Worm (Caenorhabditis elegans) whole organism, late embryonic: ENCODE data around the gene nhr-6.

Experiments used
- C08G9.2 ChIP-seq: sonication (generic microtip); optimal IDR thresholded peaks from 2 replicates; lab custom pipeline; 2016; ENCODE audit warnings: mild to moderate bottlenecking, missing genetic modification characterization, moderate library complexity, missing compliant biosample characterization
- C38D4.7 ChIP-seq: fragments of 200-800 bp; sonication (Bioruptor generic); optimal IDR thresholded peaks from 2 replicates; lab custom pipeline; 2018; ENCODE audit warnings: mild to moderate bottlenecking, missing genetic modification characterization, moderate library complexity, missing compliant biosample characterization
- K09A11.1 ChIP-seq: sonication (generic microtip); optimal IDR thresholded peaks from 2 replicates; lab custom pipeline; 2017; ENCODE audit warnings: antibody characterized with exemption, mild to moderate bottlenecking, missing genetic modification characterization, missing compliant biosample characterization; ENCODE audit not compliant: insufficient read depth
- ahr-1 ChIP-seq: sonication (generic microtip); optimal IDR thresholded peaks from 2 replicates; lab custom pipeline; 2016; ENCODE audit warnings: missing genetic modification characterization, missing compliant biosample characterization
- ceh-2 ChIP-seq: sonication (generic microtip); optimal IDR thresholded peaks from 2 replicates; lab custom pipeline; 2016; ENCODE audit warnings: missing genotype, missing genetic modification characterization, missing compliant biosample characterization
- ceh-22 ChIP-seq: sonication (generic microtip); optimal IDR thresholded peaks from 2 replicates; lab custom pipeline; 2017; ENCODE audit warnings: missing biosample characterization, missing genetic modification characterization
- ceh-31 ChIP-seq: sonication (generic microtip); optimal IDR thresholded peaks from 2 replicates; lab custom pipeline; 2016; ENCODE audit warnings: missing genetic modification characterization, missing compliant biosample characterization
- ceh-34 ChIP-seq: sonication (generic microtip); optimal IDR thresholded peaks from 2 replicates; lab custom pipeline; 2016; ENCODE audit warnings: mild to moderate bottlenecking, missing genetic modification characterization, missing compliant biosample characterization
- ceh-48 ChIP-seq: sonication (generic microtip); optimal IDR thresholded peaks from 2 replicates; lab custom pipeline; 2016; ENCODE audit warnings: missing genetic modification characterization, inconsistent platforms, missing compliant biosample characterization
- ceh-6 ChIP-seq: fragments of 200-800 bp; sonication (Bioruptor generic); optimal IDR thresholded peaks from 2 replicates; lab custom pipeline; 2018; ENCODE audit warnings: mild to moderate bottlenecking, missing genetic modification characterization, missing compliant biosample characterization
- ceh-9 ChIP-seq: sonication (generic microtip); optimal IDR thresholded peaks from 2 replicates; lab custom pipeline; 2016; ENCODE audit warnings: mild to moderate bottlenecking, missing genetic modification characterization, inconsistent platforms, missing compliant biosample characterization
- dmd-4 ChIP-seq: sonication (generic microtip); optimal IDR thresholded peaks from 2 replicates; lab custom pipeline; 2016; ENCODE audit warnings: borderline replicate concordance, missing genetic modification characterization, missing compliant biosample characterization
- dve-1 ChIP-seq: sonication (generic microtip); optimal IDR thresholded peaks from 2 replicates; lab custom pipeline; 2017; ENCODE audit warnings: antibody characterized with exemption, mild to moderate bottlenecking, missing genetic modification characterization, missing compliant biosample characterization
- elt-2 ChIP-seq: sonication (generic microtip); optimal IDR thresholded peaks from 2 replicates; lab custom pipeline; 2016; ENCODE audit warnings: missing genetic modification reagents, missing genetic modification characterization, missing compliant biosample characterization
- ets-4 ChIP-seq: sonication (generic microtip); optimal IDR thresholded peaks from 2 replicates; lab custom pipeline; 2016; ENCODE audit warnings: missing genetic modification characterization, missing compliant biosample characterization
- fax-1 ChIP-seq: sonication (generic microtip); optimal IDR thresholded peaks from 2 replicates; lab custom pipeline; 2016; ENCODE audit warnings: missing genotype, missing genetic modification characterization, missing compliant biosample characterization
- fkh-10 ChIP-seq: fragments of 150-350 bp; optimal IDR thresholded peaks from 2 replicates; lab custom pipeline; 2014; ENCODE audit warnings: missing biosample characterization, missing genetic modification reagents, missing genetic modification characterization
- hlh-15 ChIP-seq: sonication (generic microtip); optimal IDR thresholded peaks from 2 replicates; lab custom pipeline; 2016; ENCODE audit warnings: missing genetic modification characterization, missing compliant biosample characterization
- hlh-30 ChIP-seq: sonication (generic microtip); optimal IDR thresholded peaks from 2 replicates; lab custom pipeline; 2017; ENCODE audit warnings: antibody characterized with exemption, missing genetic modification characterization, missing compliant biosample characterization; ENCODE audit not compliant: insufficient read depth
- hlh-8 ChIP-seq: sonication (generic microtip); optimal IDR thresholded peaks from 2 replicates; lab custom pipeline; 2016; ENCODE audit warnings: missing genotype, missing genetic modification characterization, missing compliant biosample characterization
- nfya-1 ChIP-seq: sonication (generic microtip); optimal IDR thresholded peaks from 2 replicates; lab custom pipeline; 2017; ENCODE audit warnings: missing genetic modification characterization, mild to moderate bottlenecking, missing compliant biosample characterization, antibody characterized with exemption, moderate library complexity
- nhr-232 ChIP-seq: sonication (generic microtip); optimal IDR thresholded peaks from 2 replicates; lab custom pipeline; 2016; ENCODE audit warnings: missing genetic modification characterization, missing compliant biosample characterization
- npax-4 ChIP-seq: sonication (generic microtip); optimal IDR thresholded peaks from 2 replicates; lab custom pipeline; 2016; ENCODE audit warnings: missing genetic modification characterization, missing compliant biosample characterization
- odd-2 ChIP-seq: sonication (generic microtip); optimal IDR thresholded peaks from 2 replicates; lab custom pipeline; 2017; ENCODE audit warnings: antibody characterized with exemption, mild to moderate bottlenecking, missing genetic modification characterization, missing compliant biosample characterization
- pat-9 ChIP-seq: fragments of 200-800 bp; sonication (Bioruptor generic); optimal IDR thresholded peaks from 2 replicates; lab custom pipeline; 2018; ENCODE audit warnings: mild to moderate bottlenecking, missing genetic modification characterization, moderate library complexity, missing compliant biosample characterization
- pros-1 ChIP-seq: fragments of 150-350 bp; optimal IDR thresholded peaks from 2 replicates; lab custom pipeline; 2014; ENCODE audit warnings: missing biosample characterization, missing genetic modification reagents, missing genetic modification characterization
- ref-2 ChIP-seq: sonication (generic microtip); optimal IDR thresholded peaks from 2 replicates; lab custom pipeline; 2016; ENCODE audit warnings: missing genetic modification characterization, missing compliant biosample characterization
- sdc-2 ChIP-seq: sonication (generic microtip); optimal IDR thresholded peaks from 2 replicates; lab custom pipeline; 2016; ENCODE audit warnings: missing genotype, missing genetic modification characterization, missing compliant biosample characterization
- sox-2 ChIP-seq: fragments of 200-800 bp; sonication (Bioruptor generic); IDR thresholded peaks from 2 replicates; pipeline ENCODE4 v1.3.6; 2022; ENCODE audit warnings: missing genetic modification reagents, missing genetic modification characterization, missing compliant biosample characterization
- tbx-2 ChIP-seq: sonication (generic microtip); optimal IDR thresholded peaks from 2 replicates; lab custom pipeline; 2016; ENCODE audit warnings: missing genetic modification characterization, missing compliant biosample characterization
- unc-55 ChIP-seq: sonication (generic microtip); optimal IDR thresholded peaks from 2 replicates; lab custom pipeline; 2017; ENCODE audit warnings: missing biosample characterization, missing genetic modification reagents, missing genetic modification characterization
- zip-5 ChIP-seq: sonication (generic microtip); optimal IDR thresholded peaks from 2 replicates; lab custom pipeline; 2016; ENCODE audit warnings: missing genetic modification characterization, missing compliant biosample characterization
- ztf-16 ChIP-seq: sonication (generic microtip); optimal IDR thresholded peaks from 2 replicates; lab custom pipeline; 2017; ENCODE audit warnings: missing genetic modification characterization, missing compliant biosample characterization

nhr-6 gene

DNA sequence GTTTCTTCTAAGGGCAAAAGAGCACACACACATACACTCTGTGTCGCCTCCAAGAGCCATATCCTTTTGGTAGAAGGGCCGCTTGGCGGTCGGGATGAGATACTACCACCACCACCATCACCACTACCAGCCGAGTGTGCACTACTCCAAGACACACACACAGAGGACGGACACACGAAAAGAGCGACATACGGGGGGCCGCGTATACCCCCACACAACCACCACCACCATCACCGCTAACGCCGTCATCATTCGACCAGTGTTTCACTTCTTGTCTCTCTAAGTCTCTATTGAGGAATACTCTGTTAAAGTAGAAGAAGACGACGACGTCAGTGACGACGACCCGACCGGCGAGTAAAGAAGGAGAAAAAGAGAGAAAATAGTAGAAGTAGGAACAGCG lies 47.3 kb downstream of the nhr-6 start (continued):
- TF ChIP-seq dve-1, result no peak
- TF ChIP-seq ztf-16, result no peak
- no peak for TF ChIP-seq ahr-1 (tag; lab: Kevin White, UChicago)
- TF ChIP-seq dmd-4 (tag; lab: Kevin White, UChicago), result peak; percentile 54
- peak; percentile 43 for TF ChIP-seq ceh-6 (GFP tag; lab: Kevin White, UChicago)
- TF ChIP-seq nhr-232 (tag; lab: Kevin White, UChicago), result peak; percentile 40
- no peak for TF ChIP-seq npax-4 (tag; lab: Kevin White, UChicago)
- TF ChIP-seq hlh-15, result no peak
- TF ChIP-seq ceh-22 (tag; lab: Kevin White, UChicago), result no peak
- TF ChIP-seq pros-1, result no peak
- no peak for TF ChIP-seq ets-4 (tag; lab: Kevin White, UChicago)
- TF ChIP-seq fax-1 (tag; lab: Kevin White, UChicago), result no peak
- TF ChIP-seq sdc-2 (tag; lab: Kevin White, UChicago), result peak; percentile 66
- TF ChIP-seq C38D4.7, result peak; percentile 36

DNA sequence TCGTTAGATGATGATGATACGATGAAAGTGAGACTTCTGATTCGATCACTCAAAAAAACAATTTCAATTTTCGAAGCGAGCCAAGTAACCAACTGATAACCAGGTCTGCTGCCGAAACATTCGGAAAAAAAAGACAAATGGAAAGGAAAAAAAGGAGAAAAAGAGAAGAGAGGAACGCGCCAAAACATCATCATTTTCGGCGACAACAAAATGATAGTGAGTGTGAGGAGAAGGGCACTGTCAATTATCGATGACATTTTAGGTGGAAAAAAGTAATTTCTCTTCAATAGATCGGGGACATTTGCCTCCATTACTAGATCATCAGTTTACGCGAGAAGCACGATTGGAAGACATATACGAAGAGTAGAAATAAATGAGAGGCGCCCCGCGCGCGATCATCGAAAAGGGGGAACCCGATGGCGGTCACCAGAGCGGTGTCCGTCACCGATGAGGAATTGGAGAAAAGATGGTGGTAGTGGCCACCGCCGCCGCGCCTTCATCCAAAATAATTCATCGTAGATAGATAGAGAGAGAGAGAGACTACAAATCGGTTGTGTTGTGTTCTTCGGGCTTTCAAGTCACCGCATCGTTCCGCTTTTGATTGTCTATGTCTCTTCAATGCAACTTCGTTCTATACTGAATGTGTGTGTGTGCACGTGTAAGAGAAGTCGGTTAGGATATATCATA lies 48.0 kb downstream of the nhr-6 start:
- TF ChIP-seq ceh-22 (tag; lab: Kevin White, UChicago) (no peak), pat-9 (tag; lab: Kevin White, UChicago) (no peak), sox-2 (GFP tag; lab: Robert Waterston, UW) (no peak)

- TF ChIP-seq ceh-48, result no peak
- TF ChIP-seq ceh-9 (tag; lab: Kevin White, UChicago), result no peak
- peak; percentile 39 for TF ChIP-seq ceh-34 (tag; lab: Kevin White, UChicago)
- TF ChIP-seq hlh-15, result no peak
- peak; percentile 31 for TF ChIP-seq nhr-232 (tag; lab: Kevin White, UChicago)
- peak; percentile 80 for TF ChIP-seq hlh-30 (tag; lab: Kevin White, UChicago)
- TF ChIP-seq tbx-2 (tag; lab: Kevin White, UChicago), result peak; percentile 45
- TF ChIP-seq hlh-8 (tag; lab: Kevin White, UChicago), result no peak
- peak; percentile 35 for TF ChIP-seq nfya-1 (tag; lab: Kevin White, UChicago)
- TF ChIP-seq elt-2, result peak; percentile 61
- no peak for TF ChIP-seq K09A11.1 (tag; lab: Kevin White, UChicago)
- TF ChIP-seq ceh-2, result peak; percentile 25
- TF ChIP-seq ceh-31 (tag; lab: Kevin White, UChicago), result peak; percentile 61
- peak; percentile 68 for TF ChIP-seq sdc-2 (tag; lab: Kevin White, UChicago)
- TF ChIP-seq odd-2 (tag; lab: Kevin White, UChicago), result no peak
- TF ChIP-seq C08G9.2 (tag; lab: Kevin White, UChicago), result peak; percentile 45
- peak; percentile 34 for TF ChIP-seq ref-2 (tag; lab: Kevin White, UChicago)
Observed at ce11 chrIII:3623772-3624171, 50.4 kb downstream of the nhr-6 start.

DNA sequence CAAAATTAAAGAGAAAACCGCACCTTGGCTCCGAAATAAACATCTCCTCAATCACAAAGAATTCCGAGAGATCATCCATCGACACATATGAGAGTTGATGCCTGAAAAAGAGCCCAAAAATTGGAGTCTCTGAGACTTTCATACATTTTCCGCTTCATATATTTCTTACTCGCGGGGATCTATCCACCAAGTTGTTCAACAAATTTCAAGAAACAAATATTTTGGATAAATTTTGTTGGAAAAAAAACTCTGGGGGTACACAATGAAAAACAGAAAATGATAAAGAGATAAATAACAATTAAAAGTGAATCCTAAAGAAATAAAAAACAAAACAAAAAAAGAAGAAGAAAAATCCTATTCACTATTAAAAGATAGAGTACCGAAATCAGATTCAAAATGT lies 53.7 kb downstream of the nhr-6 start, which contains the start of gene sel-8:
TSS of gene sel-8 (minus strand) at position 101 of the 400 bp plus-strand sequence.
- TF ChIP-seq zip-5 (tag; lab: Kevin White, UChicago) (no peak), hlh-30 (tag; lab: Kevin White, UChicago) (no peak), ahr-1 (tag; lab: Kevin White, UChicago) (no peak), fkh-10 (GFP tag; lab: Kevin White, UChicago) (no peak), unc-55 (GFP tag; lab: Kevin White, UChicago) (no peak), hlh-8 (tag; lab: Kevin White, UChicago) (no peak)
- TF ChIP-seq, all 69 proteins: peak for 0
